Fruit fly (Drosophila melanogaster): ENCODE results near the gene CheB38a.

The CheB38a gene

DNA sequence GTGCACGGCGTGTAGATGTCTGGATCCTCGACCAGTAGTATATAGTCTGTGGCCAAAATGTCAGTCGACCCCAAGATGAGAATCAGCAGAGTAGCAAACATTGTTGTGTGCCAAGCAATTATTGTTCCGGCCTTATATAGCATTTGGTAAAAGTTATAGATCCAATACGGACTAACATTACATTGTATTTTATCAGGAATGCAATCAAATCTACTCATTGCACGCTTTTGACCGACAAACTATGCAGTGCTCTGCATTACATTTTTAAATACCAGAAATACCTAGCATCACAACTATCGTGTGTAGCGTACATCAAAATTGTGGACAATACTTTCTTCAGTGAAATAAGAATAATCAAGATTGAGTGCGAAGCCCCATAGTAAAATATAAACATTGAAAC, 2.4 kb upstream of the CheB38a start, which contains the start of gene CheB38c (continued):
- no peak for TF ChIP-seq hb (GFP tag; IDR thresholded peaks at IDR 0.05; ENCODE audit: partially characterized antibody)
- TF ChIP-seq lov (optimal IDR thresholded peaks at IDR 0.05) = no peak
- TF ChIP-seq lov (GFP tag; IDR thresholded peaks at IDR 0.05) = no peak

DNA sequence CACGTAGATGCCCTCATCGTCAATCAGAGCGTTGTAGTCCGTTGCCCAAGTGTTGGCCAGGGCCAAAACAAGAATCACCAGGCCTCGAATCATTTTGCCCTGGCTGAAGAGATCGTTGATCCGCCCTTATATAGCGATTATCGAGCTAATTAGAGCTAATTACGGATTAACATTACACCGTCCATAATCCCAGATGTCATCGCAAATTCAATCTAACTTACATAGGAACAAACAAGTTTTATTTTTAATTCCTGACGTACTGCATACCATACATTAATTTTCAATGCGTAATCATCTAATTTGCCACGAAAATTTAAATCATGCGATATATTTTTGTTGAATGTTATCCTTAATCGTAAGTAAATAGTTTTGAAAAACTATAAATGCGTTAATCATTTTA, 1.2 kb downstream of the CheB38a start, which contains the start of gene CheB38b:
Gene CheB38b, minus strand, starts transcription at position 101 of the 400 bp plus-strand sequence.
- no peak for TF ChIP-seq knrl (GFP tag; IDR thresholded peaks at IDR 0.05; ENCODE audit: partially characterized antibody)
- no peak for TF ChIP-seq insv (GFP tag; optimal IDR thresholded peaks at IDR 0.05)
- no peak for TF ChIP-seq psq (GFP tag; optimal IDR thresholded peaks at IDR 0.05)
- no peak for TF ChIP-seq ken (GFP tag; IDR thresholded peaks at IDR 0.05)
- no peak for TF ChIP-seq CG11398 (GFP tag; optimal IDR thresholded peaks at IDR 0.05)
- TF ChIP-seq CG12104 (GFP tag; optimal IDR thresholded peaks at IDR 0.05) = no peak
- TF ChIP-seq Ssrp (tag; optimal IDR thresholded peaks at IDR 0.05) = no peak
- no peak for TF ChIP-seq CG1603 (tag; optimal IDR thresholded peaks at IDR 0.05)
- TF ChIP-seq CG7839 (tag; optimal IDR thresholded peaks at IDR 0.05) = no peak
- no peak for TF ChIP-seq CG30020 (tag; optimal IDR thresholded peaks at IDR 0.05)
- TF ChIP-seq fd96Cb (tag; optimal IDR thresholded peaks at IDR 0.05) = no peak

DNA sequence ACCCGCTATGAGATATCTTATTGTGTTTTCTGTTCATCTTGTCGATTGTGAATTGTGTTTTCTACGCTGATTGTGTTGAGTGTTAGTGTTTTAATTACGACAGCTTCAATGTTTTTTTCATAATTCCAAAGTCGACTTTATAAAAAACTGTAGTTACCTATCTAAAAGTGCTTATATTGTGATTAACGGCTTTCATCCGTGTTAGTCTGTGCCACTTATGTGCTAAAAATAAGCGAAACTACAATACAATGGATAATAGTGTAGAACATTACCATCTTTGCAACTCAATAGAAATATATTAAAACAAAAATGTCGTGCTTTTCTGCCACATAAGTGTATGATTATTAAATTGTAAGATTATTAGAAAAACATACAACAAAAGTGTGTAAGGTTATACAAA, 2.2 kb downstream of the CheB38a start, which contains the start of gene CG33322:
Gene CG33322, minus strand, starts transcription at position 101 of the 400 bp plus-strand sequence.
- TF ChIP-seq Sox102F (GFP tag; optimal IDR thresholded peaks at IDR 0.05) (no peak), fru (optimal IDR thresholded peaks at IDR 0.05) (no peak), zfh2 (GFP tag; optimal IDR thresholded peaks at IDR 0.05) (no peak), psq (GFP tag; optimal IDR thresholded peaks at IDR 0.05) (no peak), bowl (GFP tag; IDR thresholded peaks at IDR 0.05) (no peak), odd (GFP tag; optimal IDR thresholded peaks at IDR 0.05) (no peak), Dp (GFP tag; optimal IDR thresholded peaks at IDR 0.05) (no peak), tio (GFP tag; optimal IDR thresholded peaks at IDR 0.05) (no peak), chm (GFP tag; IDR thresholded peaks at IDR 0.05) (no peak), Mad (GFP tag; optimal IDR thresholded peaks at IDR 0.05) (no peak)

DNA sequence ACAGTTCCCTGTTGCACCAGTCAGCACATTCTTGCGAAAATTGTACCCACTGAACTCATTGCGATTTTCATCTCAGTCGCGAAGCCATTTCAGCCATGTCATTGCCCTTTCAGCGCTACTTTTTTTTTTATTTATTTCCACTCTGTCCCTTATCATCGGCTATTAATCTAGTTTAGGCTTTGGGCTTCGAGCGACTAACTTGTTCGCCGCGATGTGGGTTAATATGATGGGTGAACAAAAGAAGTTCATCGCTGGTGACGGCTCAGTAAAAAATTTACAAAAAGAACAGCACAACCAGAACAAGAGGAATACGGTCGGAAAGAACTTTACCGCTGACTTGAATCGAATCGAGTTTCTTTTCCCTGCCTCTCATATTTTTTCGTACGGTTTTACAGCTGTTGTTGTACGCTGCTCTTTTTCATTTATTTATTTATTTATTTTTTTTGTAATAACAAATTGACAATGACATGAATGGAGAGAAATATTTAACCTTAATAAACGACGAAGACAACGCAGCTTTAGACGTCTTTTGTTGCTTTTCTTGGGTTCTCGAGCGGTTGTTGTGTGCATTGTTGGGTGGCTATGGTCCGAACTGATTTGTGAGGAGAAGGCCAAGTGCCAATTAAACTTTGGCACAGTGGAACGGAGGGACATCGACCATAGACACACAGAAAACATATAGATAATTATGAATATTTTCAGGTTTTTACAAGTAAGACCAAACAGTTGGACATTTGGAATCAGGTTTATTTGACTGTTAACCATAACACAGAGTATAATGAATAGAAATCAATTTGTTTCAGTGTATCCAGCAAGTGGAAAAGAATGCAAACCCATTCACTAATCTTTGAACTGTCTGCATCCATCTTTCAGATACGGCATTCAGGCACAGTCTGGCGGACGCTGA, 5.8 kb downstream of the CheB38a start:
- no peak for TF ChIP-seq sim (GFP tag; IDR thresholded peaks at IDR 0.05)
- TF ChIP-seq Ada2b (GFP tag; IDR thresholded peaks at IDR 0.05) = 0 out of 2 replicates have a peak, but pooled peaks have one; percentile 20
- no peak for TF ChIP-seq row (GFP tag; IDR thresholded peaks at IDR 0.05)
- no peak for TF ChIP-seq CG17328 (GFP tag; IDR thresholded peaks at IDR 0.05)
- peak; percentile 25 for TF ChIP-seq sens (GFP tag)
- 0 out of 2 replicates have a peak, but pooled peaks have one; percentile 11 for TF ChIP-seq CG11696 (GFP tag; IDR thresholded peaks at IDR 0.05)
- no peak for TF ChIP-seq NK7.1 (GFP tag; optimal IDR thresholded peaks at IDR 0.05)
- peak; percentile 2 for TF ChIP-seq grn (GFP tag; optimal IDR thresholded peaks at IDR 0.05)
- no peak for TF ChIP-seq CG8924 (tag; optimal IDR thresholded peaks at IDR 0.05)
- TF ChIP-seq chinmo (GFP tag; IDR thresholded peaks at IDR 0.05; ENCODE audit: partially characterized antibody) = 0 out of 4 replicates have a peak, but pooled peaks have one; percentile 52
- TF ChIP-seq CG8290 (GFP tag; optimal IDR thresholded peaks at IDR 0.05) = no peak
- peak in 1 of 2 experiments; percentile 30 for TF ChIP-seq CG8290 (tag; optimal IDR thresholded peaks at IDR 0.05)
- peak; percentile 78 for TF ChIP-seq nom (GFP tag; optimal IDR thresholded peaks at IDR 0.05)
- peak; percentile 42 for TF ChIP-seq Med (GFP tag)
- peak; percentile 14 for TF ChIP-seq sd (tag; optimal IDR thresholded peaks at IDR 0.05)
- TF ChIP-seq CG9609 (GFP tag; optimal IDR thresholded peaks at IDR 0.05) = no peak

Data from whole organism, embryonic.